Fruit fly (Drosophila melanogaster) whole organism, embryonic: ENCODE data around the gene Wdr92.

Experiments
- Abd-B ChIP-seq: fragments of 200-800 bp; sonication (Bioruptor generic); optimal IDR thresholded peaks from 2 replicates; lab custom pipeline; 2018; ENCODE audit warnings: missing biosample characterization, mild to moderate bottlenecking, missing genetic modification characterization, moderate library complexity
- Awh ChIP-seq: fragments of 200-800 bp; sonication (Bioruptor generic); IDR thresholded peaks from 2 replicates; pipeline ENCODE4, ENCODE4 v1.3.6; 2022; ENCODE audit warnings: missing biosample characterization, missing genetic modification characterization
- BEAF-32 ChIP-seq: fragments of 200-800 bp; sonication (Bioruptor generic); optimal IDR thresholded peaks from 3 replicates; lab custom pipeline; 2017; ENCODE audit warnings: missing biosample characterization, missing genetic modification characterization, mild to moderate bottlenecking, moderate library complexity, missing genetic modification reagents
- CG10147 ChIP-seq: fragments of 200-800 bp; sonication (Bioruptor generic); optimal IDR thresholded peaks from 2 replicates; lab custom pipeline; 2019; ENCODE audit warnings: missing biosample characterization, mild to moderate bottlenecking, missing genetic modification characterization, moderate library complexity
- CG11723 ChIP-seq: fragments of 200-800 bp; sonication (Bioruptor generic); optimal IDR thresholded peaks from 2 replicates; lab custom pipeline; 2017; ENCODE audit warnings: missing biosample characterization, mild to moderate bottlenecking, missing genetic modification characterization
- CG15601 ChIP-seq: fragments of 200-800 bp; sonication (Bioruptor generic); optimal IDR thresholded peaks from 3 replicates; lab custom pipeline; 2019; ENCODE audit warnings: missing biosample characterization, mild to moderate bottlenecking, missing genetic modification characterization, moderate library complexity
- CG18599 ChIP-seq: fragments of 200-800 bp; sonication (Bioruptor generic); optimal IDR thresholded peaks from 3 replicates; lab custom pipeline; 2017; ENCODE audit warnings: missing biosample characterization, missing genetic modification characterization, mild to moderate bottlenecking, moderate library complexity, missing genetic modification reagents
- CG30020 ChIP-seq: fragments of 200-800 bp; optimal IDR thresholded peaks from 2 replicates; lab custom pipeline; 2019; ENCODE audit warnings: missing biosample characterization, mild to moderate bottlenecking, missing genetic modification characterization, moderate library complexity
- CG32532 ChIP-seq: fragments of 200-800 bp; sonication (Bioruptor generic); IDR thresholded peaks from 2 replicates; pipeline ENCODE4 v1.3.6; 2022; ENCODE audit warnings: missing biosample characterization, missing genetic modification characterization
- CG32772 ChIP-seq: fragments of 200-800 bp; sonication (Bioruptor generic); IDR thresholded peaks from 2 replicates; pipeline ENCODE4 v1.3.6; 2022; ENCODE audit warnings: missing biosample characterization, missing genetic modification characterization
- CG34422 ChIP-seq: fragments of 200-800 bp; sonication (Bioruptor generic); IDR thresholded peaks from 3 replicates; pipeline ENCODE4 v1.3.6; 2022; ENCODE audit warnings: missing biosample characterization, missing genetic modification characterization
- CG4404 ChIP-seq: fragments of 200-800 bp; sonication (Bioruptor generic); IDR thresholded peaks from 2 replicates; pipeline ENCODE4 v1.3.6; 2022; ENCODE audit warnings: missing biosample characterization, missing genetic modification characterization
- CG7556 ChIP-seq: fragments of 200-800 bp; sonication (Bioruptor generic); optimal IDR thresholded peaks from 2 replicates; lab custom pipeline; 2017; ENCODE audit warnings: missing biosample characterization, mild to moderate bottlenecking, missing genetic modification characterization
- CG8765 ChIP-seq: fragments of 200-800 bp; sonication (Bioruptor generic); IDR thresholded peaks from 2 replicates; pipeline ENCODE4 v1.3.6; 2022; ENCODE audit warnings: missing biosample characterization, missing genetic modification characterization
- CG9817 ChIP-seq: fragments of 200-800 bp; sonication (Bioruptor generic); optimal IDR thresholded peaks from 2 replicates; lab custom pipeline; 2018; ENCODE audit warnings: missing biosample characterization, mild to moderate bottlenecking, missing genetic modification characterization, moderate library complexity
- Camta ChIP-seq: fragments of 200-800 bp; sonication (Bioruptor generic); optimal IDR thresholded peaks from 2 replicates; lab custom pipeline; 2016; ENCODE audit warnings: missing biosample characterization, missing genetic modification characterization
- CkIIα-i1 ChIP-seq: fragments of 200-800 bp; sonication (Bioruptor generic); IDR thresholded peaks from 2 replicates; pipeline ENCODE4 v1.3.6; 2022; ENCODE audit warnings: missing biosample characterization, missing genetic modification characterization
- CoRest ChIP-seq: fragments of 200-800 bp; sonication (Bioruptor generic); optimal IDR thresholded peaks from 3 replicates; lab custom pipeline; 2018; ENCODE audit warnings: missing biosample characterization, mild to moderate bottlenecking, missing genetic modification characterization, moderate library complexity
- Deaf1 ChIP-seq: fragments of 200-800 bp; optimal IDR thresholded peaks from 3 replicates; lab custom pipeline; 2019; ENCODE audit warnings: missing biosample characterization, mild to moderate bottlenecking, missing genetic modification characterization, moderate library complexity
- Doc3 ChIP-seq: fragments of 200-800 bp; sonication (Bioruptor generic); IDR thresholded peaks from 3 replicates; pipeline ENCODE4 v1.3.6; 2022; ENCODE audit warnings: missing biosample characterization, missing genetic modification characterization; ENCODE audit not compliant: partially characterized antibody
- E2f1 ChIP-seq: fragments of 200-800 bp; sonication (Bioruptor generic); IDR thresholded peaks from 2 replicates; pipeline ENCODE4 v1.3.6; 2022; ENCODE audit warnings: missing biosample characterization, missing genetic modification characterization
- ERR ChIP-seq: fragments of 200-800 bp; sonication (Bioruptor generic); optimal IDR thresholded peaks from 2 replicates; lab custom pipeline; 2016; ENCODE audit warnings: missing biosample characterization, missing genetic modification characterization
- Elba2 ChIP-seq: fragments of 200-800 bp; sonication (Bioruptor generic); optimal IDR thresholded peaks from 3 replicates; lab custom pipeline; 2016; ENCODE audit warnings: missing biosample characterization, missing genetic modification characterization
- H15 ChIP-seq: fragments of 200-800 bp; sonication (Bioruptor generic); IDR thresholded peaks from 3 replicates; pipeline ENCODE4 v1.3.6; 2022; ENCODE audit warnings: missing biosample characterization, missing genetic modification characterization
- H2.0 ChIP-seq: fragments of 200-800 bp; sonication (Bioruptor generic); IDR thresholded peaks from 2 replicates; pipeline ENCODE4 v1.3.6; 2022; ENCODE audit warnings: missing biosample characterization, missing genetic modification characterization
- Hr39 ChIP-seq: fragments of >200 bp; optimal IDR thresholded peaks from 2 replicates; lab custom pipeline; 2017
- MBD-R2 ChIP-seq: fragments of 200-800 bp; sonication (Bioruptor generic); IDR thresholded peaks from 2 replicates; pipeline ENCODE4 v1.3.6; 2022; ENCODE audit warnings: missing biosample characterization, missing genetic modification characterization
- Myb ChIP-seq: fragments of 200-800 bp; sonication (Bioruptor generic); optimal IDR thresholded peaks from 2 replicates; lab custom pipeline; 2016; ENCODE audit warnings: missing biosample characterization, missing genetic modification characterization
- Poxn ChIP-seq: fragments of 200-800 bp; sonication (Bioruptor generic); IDR thresholded peaks from 2 replicates; pipeline ENCODE4 v1.3.6; 2022; ENCODE audit warnings: missing biosample characterization, missing genetic modification characterization
- Rx ChIP-seq: fragments of 200-800 bp; sonication (Bioruptor generic); IDR thresholded peaks from 2 replicates; pipeline ENCODE4 v1.3.6; 2022; ENCODE audit warnings: missing biosample characterization, missing genetic modification characterization
- Xrp1 ChIP-seq: fragments of 200-800 bp; sonication (Bioruptor generic); IDR thresholded peaks from 2 replicates; pipeline ENCODE4 v1.3.6; 2022; ENCODE audit warnings: missing biosample characterization, missing genetic modification characterization
- abd-A ChIP-seq: fragments of 200-800 bp; sonication (Bioruptor generic); optimal IDR thresholded peaks from 3 replicates; lab custom pipeline; 2019; ENCODE audit warnings: missing biosample characterization, mild to moderate bottlenecking, missing genetic modification characterization, moderate library complexity
- ara ChIP-seq: fragments of 200-800 bp; sonication (Bioruptor generic); IDR thresholded peaks from 2 replicates; pipeline ENCODE4 v1.3.6; 2022; ENCODE audit warnings: missing biosample characterization, missing genetic modification characterization
- cas ChIP-seq: fragments of 200-800 bp; sonication (Bioruptor generic); IDR thresholded peaks from 2 replicates; pipeline ENCODE4 v1.3.6; 2022; ENCODE audit warnings: missing biosample characterization, missing genetic modification characterization
- caup ChIP-seq: fragments of 200-800 bp; sonication (Bioruptor generic); optimal IDR thresholded peaks from 3 replicates; lab custom pipeline; 2017; ENCODE audit warnings: missing biosample characterization, mild to moderate bottlenecking, missing genetic modification characterization, moderate library complexity; ENCODE audit not compliant: severe bottlenecking
- ewg ChIP-seq: fragments of 200-800 bp; sonication (Bioruptor generic); optimal IDR thresholded peaks from 3 replicates; lab custom pipeline; 2017; ENCODE audit warnings: mild to moderate bottlenecking, missing biosample characterization, missing genetic modification reagents, missing genetic modification characterization
- exex ChIP-seq: fragments of 200-800 bp; sonication (Bioruptor generic); optimal IDR thresholded peaks from 4 replicates; lab custom pipeline; 2018; ENCODE audit warnings: missing biosample characterization, mild to moderate bottlenecking, missing genetic modification characterization, moderate library complexity
- eyg ChIP-seq: fragments of 200-800 bp; sonication (Bioruptor generic); optimal IDR thresholded peaks from 3 replicates; lab custom pipeline; 2016; ENCODE audit warnings: missing biosample characterization, missing genetic modification characterization
- grn ChIP-seq: fragments of 200-800 bp; sonication (Bioruptor generic); optimal IDR thresholded peaks from 3 replicates; lab custom pipeline; 2017; ENCODE audit warnings: missing biosample characterization, missing genetic modification characterization
- gro ChIP-seq: fragments of 200-800 bp; sonication (Bioruptor generic); optimal IDR thresholded peaks from 2 replicates; lab custom pipeline; 2016; ENCODE audit warnings: missing biosample characterization, missing genetic modification characterization
- lab ChIP-seq: fragments of 200-800 bp; sonication (Bioruptor generic); optimal IDR thresholded peaks from 3 replicates; lab custom pipeline; 2017; ENCODE audit warnings: missing biosample characterization, missing genetic modification characterization, mild to moderate bottlenecking, moderate library complexity, missing genetic modification reagents
- pita ChIP-seq: fragments of 200-800 bp; sonication (Bioruptor generic); optimal IDR thresholded peaks from 2 replicates; lab custom pipeline; 2017; ENCODE audit warnings: missing biosample characterization, mild to moderate bottlenecking, missing genetic modification characterization
- rib ChIP-seq: fragments of 200-800 bp; sonication (Bioruptor generic); IDR thresholded peaks from 2 replicates; pipeline ENCODE4 v1.3.6; 2022; ENCODE audit warnings: missing biosample characterization, missing genetic modification characterization
- sens ChIP-seq: fragments of 200-800 bp; sonication (Bioruptor generic); peaks from one replicate; lab custom pipeline; 2016; ENCODE audit warnings: missing biosample characterization, missing genetic modification characterization
- sqz ChIP-seq: fragments of 200-800 bp; sonication (Bioruptor generic); optimal IDR thresholded peaks from 3 replicates; lab custom pipeline; 2018; ENCODE audit warnings: missing biosample characterization, mild to moderate bottlenecking, missing genetic modification characterization
- vfl ChIP-seq: fragments of 200-800 bp; sonication (Bioruptor generic); optimal IDR thresholded peaks from 2 replicates; lab custom pipeline; 2016; ENCODE audit warnings: missing biosample characterization, missing genetic modification characterization
- vnd ChIP-seq: fragments of 200-800 bp; sonication (Bioruptor generic); IDR thresholded peaks from 3 replicates; pipeline ENCODE4 v1.3.6; 2022; ENCODE audit warnings: missing biosample characterization, missing genetic modification characterization; ENCODE audit not compliant: partially characterized antibody
- zen2 ChIP-seq: fragments of 200-800 bp; sonication (Bioruptor generic); IDR thresholded peaks from 3 replicates; pipeline ENCODE4 v1.3.6; 2022; ENCODE audit warnings: missing biosample characterization, missing genetic modification characterization; ENCODE audit not compliant: partially characterized antibody

Wdr92 gene

DNA sequence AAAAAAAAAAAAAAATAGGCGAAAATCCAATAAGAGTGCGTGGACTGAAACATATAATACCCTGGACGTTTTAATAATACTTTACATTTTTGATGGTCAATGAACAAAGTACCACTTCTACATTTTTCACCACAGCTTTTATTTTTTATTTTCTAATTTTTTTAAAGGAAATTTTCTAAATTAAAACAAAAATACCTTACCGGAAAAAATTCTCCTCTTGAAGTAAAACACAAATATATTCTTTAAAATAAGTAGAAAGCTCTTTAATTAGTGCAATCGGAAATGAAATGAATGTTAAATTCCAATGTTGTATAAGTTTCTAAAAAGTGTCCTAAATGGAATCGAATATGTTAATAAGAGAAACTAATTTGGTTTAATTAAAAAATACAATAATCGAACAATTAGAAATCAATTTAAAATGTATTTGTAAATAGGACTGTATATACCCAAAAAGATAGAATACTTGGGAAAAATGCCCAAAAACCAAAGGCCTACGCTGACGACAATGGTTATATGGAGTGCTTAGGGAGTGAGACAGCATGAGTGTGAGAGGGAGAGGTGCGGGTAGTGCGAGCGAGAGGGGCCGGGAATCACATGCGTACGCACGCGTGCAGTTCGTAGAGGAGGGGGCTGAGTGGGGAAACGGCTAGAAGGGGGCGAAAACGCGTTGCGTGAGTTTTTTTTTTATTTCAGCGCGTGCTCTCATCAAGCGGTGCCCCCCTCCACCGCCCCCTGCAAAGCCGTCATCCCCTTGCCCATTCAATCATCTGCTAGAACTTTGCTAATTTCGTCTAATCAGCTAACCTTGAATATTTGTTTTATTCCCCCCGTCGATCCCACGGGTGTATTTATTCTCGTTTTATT is 40.9 kb downstream of the Wdr92 start (continued):
- no peak for TF ChIP-seq CG4404 (GFP tag; lab: Robert Waterston, UW)
- TF ChIP-seq grn (GFP tag; lab: Kevin White, UChicago), result peak; percentile 2
- TF ChIP-seq sqz (GFP tag; lab: Kevin White, UChicago), result peak; percentile 79
- peak; percentile 5 for TF ChIP-seq CG11723 (GFP tag; lab: Kevin White, UChicago)
- TF ChIP-seq gro (GFP tag; lab: Kevin White, UChicago), result peak; percentile 65
- peak; percentile 78 for TF ChIP-seq exex (tag; lab: Kevin White, UChicago)
- TF ChIP-seq abd-A (tag; lab: Kevin White, UChicago), result peak; percentile 98
- TF ChIP-seq ara (GFP tag; lab: Robert Waterston, UW), result 0 out of 2 replicates have a peak, but pooled peaks have one; percentile 40
- no peak for TF ChIP-seq vfl (GFP tag; lab: Kevin White, UChicago)
- no peak for TF ChIP-seq zen2 (GFP tag; lab: Robert Waterston, UW)
- peak; percentile 94 for TF ChIP-seq ewg (GFP tag; lab: Kevin White, UChicago)
- peak; percentile 99 for TF ChIP-seq rib
- TF ChIP-seq lab (GFP tag; lab: Kevin White, UChicago), result peak; percentile 74
- peak; percentile 64 for TF ChIP-seq Hr39 (lab: Kevin White, UChicago)
- TF ChIP-seq Camta (GFP tag; lab: Kevin White, UChicago), result no peak
- TF ChIP-seq CG34422 (GFP tag; lab: Robert Waterston, UW), result peak; percentile 40; the same call in 1 of the 3 replicates
- TF ChIP-seq Doc3, result no peak
- peak; percentile 18 for TF ChIP-seq CoRest
- TF ChIP-seq ERR (GFP tag; lab: Kevin White, UChicago), result peak; percentile 50
- no peak for TF ChIP-seq BEAF-32 (GFP tag; lab: Kevin White, UChicago)
- peak; percentile 69 for TF ChIP-seq CG7556 (GFP tag; lab: Kevin White, UChicago)
- peak; percentile 5 for TF ChIP-seq sens
- no peak for TF ChIP-seq pita (GFP tag; lab: Kevin White, UChicago)
- TF ChIP-seq H2.0 (GFP tag; lab: Robert Waterston, UW), result peak; percentile 38; the same call in 1 of the 2 replicates
- TF ChIP-seq Xrp1 (GFP tag; lab: Robert Waterston, UW), result 0 out of 2 replicates have a peak, but pooled peaks have one; percentile 20
- peak; percentile 14 for TF ChIP-seq caup (GFP tag; lab: Kevin White, UChicago)
- peak; percentile 58 for TF ChIP-seq CG32532 (GFP tag; lab: Robert Waterston, UW)
- no peak for TF ChIP-seq Poxn (GFP tag; lab: Robert Waterston, UW)
- TF ChIP-seq vnd (GFP tag; lab: Robert Waterston, UW), result peak; percentile 43; the same call in 1 of the 3 replicates
- peak; percentile 33 for TF ChIP-seq CG10147
- TF ChIP-seq cas, result 0 out of 2 replicates have a peak, but pooled peaks have one; percentile 16
- TF ChIP-seq Myb (GFP tag; lab: Kevin White, UChicago), result peak; percentile 13
- no peak for TF ChIP-seq H15 (GFP tag; lab: Robert Waterston, UW)
- TF ChIP-seq Elba2, result no peak
- TF ChIP-seq MBD-R2, result peak; percentile 55; the same call in 1 of the 2 replicates
- TF ChIP-seq CG8765 (GFP tag; lab: Robert Waterston, UW), result peak; percentile 59; the same call in 1 of the 2 replicates
- no peak for TF ChIP-seq eyg (GFP tag; lab: Kevin White, UChicago)
- TF ChIP-seq CG32772 (GFP tag; lab: Robert Waterston, UW), result peak; percentile 89
- TF ChIP-seq CG9817 (tag; lab: Kevin White, UChicago), result no peak
- TF ChIP-seq CkIIα-i1 (GFP tag; lab: Robert Waterston, UW), result 0 out of 2 replicates have a peak, but pooled peaks have one; percentile 12
- TF ChIP-seq Deaf1, result no peak
- 0 out of 2 replicates have a peak, but pooled peaks have one; percentile 14 for TF ChIP-seq E2f1 (GFP tag; lab: Robert Waterston, UW)
- TF ChIP-seq CG18599 (GFP tag; lab: Kevin White, UChicago), result peak; percentile 48
- TF ChIP-seq CG30020 (tag; lab: Kevin White, UChicago), result no peak
- no peak for TF ChIP-seq Abd-B
- TF ChIP-seq Rx, result no peak
- TF ChIP-seq Awh (GFP tag; lab: Robert Waterston, UW), result 0 out of 2 replicates have a peak, but pooled peaks have one; percentile 13
- no peak for TF ChIP-seq CG15601
